Worm (Caenorhabditis elegans) whole organism, mixed stage, embryonic: ENCODE data around the gene srr-2.
A peak's percentile ranks its signal among the peaks of the same experiment; 100 is the strongest.

Experiments used
- blmp-1 ChIP-seq: fragments of 150-350 bp; optimal IDR thresholded peaks from 2 replicates; lab custom pipeline; 2014; ENCODE audit warnings: missing biosample characterization, missing genetic modification characterization
- ceh-83 ChIP-seq: fragments of 200-800 bp; sonication (Bioruptor generic); optimal IDR thresholded peaks from 2 replicates; lab custom pipeline; 2018; ENCODE audit warnings: mild to moderate bottlenecking, missing genetic modification characterization, missing compliant biosample characterization
- ces-1 ChIP-seq: fragments of 150-350 bp; optimal IDR thresholded peaks from 2 replicates; lab custom pipeline; 2014; ENCODE audit warnings: missing biosample characterization, missing genetic modification reagents, missing genetic modification characterization
- lsy-2 ChIP-seq: fragments of 150-350 bp; optimal IDR thresholded peaks from 2 replicates; lab custom pipeline; 2014; ENCODE audit warnings: missing biosample characterization, missing genetic modification characterization
- mab-5 ChIP-seq: fragments of 150-350 bp; optimal IDR thresholded peaks from 2 replicates; lab custom pipeline; 2014; ENCODE audit warnings: missing biosample characterization, missing genetic modification characterization
- nhr-76 ChIP-seq: sonication (generic microtip); optimal IDR thresholded peaks from 2 replicates; lab custom pipeline; 2017; ENCODE audit warnings: missing biosample characterization, missing genetic modification characterization
- snpc-4 ChIP-seq: fragments of 150-350 bp; optimal IDR thresholded peaks from 2 replicates; lab custom pipeline; 2014; ENCODE audit warnings: missing biosample characterization, missing genetic modification characterization
- sptf-1 ChIP-seq: sonication (generic microtip); optimal IDR thresholded peaks from 2 replicates; lab custom pipeline; 2017; ENCODE audit warnings: mild to moderate bottlenecking, missing genetic modification characterization, moderate library complexity, missing compliant biosample characterization
- unc-39 ChIP-seq: fragments of 150-350 bp; optimal IDR thresholded peaks from 2 replicates; lab custom pipeline; 2014; ENCODE audit warnings: missing biosample characterization, missing genetic modification characterization
- unc-62 ChIP-seq: fragments of 150-350 bp; optimal IDR thresholded peaks from 2 replicates; lab custom pipeline; 2014; ENCODE audit warnings: missing biosample characterization, missing genetic modification reagents, missing genetic modification characterization
- ztf-11 ChIP-seq: fragments of 150-350 bp; optimal IDR thresholded peaks from 2 replicates; lab custom pipeline; 2014; ENCODE audit warnings: missing biosample characterization, missing genetic modification characterization

ce11 chrV:19181684-19182083 is 35.3 kb downstream of the srr-2 start:
- TF ChIP-seq lsy-2 (tag; lab: Kevin White, UChicago) (peak; percentile 45), nhr-76 (tag; lab: Kevin White, UChicago) (no peak), unc-62 (peak; percentile 83), snpc-4 (tag; lab: Kevin White, UChicago) (no peak), unc-39 (tag; lab: Kevin White, UChicago) (no peak), blmp-1 (tag; lab: Kevin White, UChicago) (no peak), ztf-11 (tag; lab: Kevin White, UChicago) (no peak), ces-1 (GFP tag; lab: Kevin White, UChicago) (no peak), ceh-83 (GFP tag; lab: Kevin White, UChicago) (no peak), sptf-1 (tag; lab: Kevin White, UChicago) (no peak), mab-5 (tag; lab: Kevin White, UChicago) (no peak)
